Fruit fly (Drosophila melanogaster): ENCODE results near the gene Cpr67B.
A peak's percentile ranks its signal among the peaks of the same experiment; 100 is the strongest.

Gene Cpr67B

DNA sequence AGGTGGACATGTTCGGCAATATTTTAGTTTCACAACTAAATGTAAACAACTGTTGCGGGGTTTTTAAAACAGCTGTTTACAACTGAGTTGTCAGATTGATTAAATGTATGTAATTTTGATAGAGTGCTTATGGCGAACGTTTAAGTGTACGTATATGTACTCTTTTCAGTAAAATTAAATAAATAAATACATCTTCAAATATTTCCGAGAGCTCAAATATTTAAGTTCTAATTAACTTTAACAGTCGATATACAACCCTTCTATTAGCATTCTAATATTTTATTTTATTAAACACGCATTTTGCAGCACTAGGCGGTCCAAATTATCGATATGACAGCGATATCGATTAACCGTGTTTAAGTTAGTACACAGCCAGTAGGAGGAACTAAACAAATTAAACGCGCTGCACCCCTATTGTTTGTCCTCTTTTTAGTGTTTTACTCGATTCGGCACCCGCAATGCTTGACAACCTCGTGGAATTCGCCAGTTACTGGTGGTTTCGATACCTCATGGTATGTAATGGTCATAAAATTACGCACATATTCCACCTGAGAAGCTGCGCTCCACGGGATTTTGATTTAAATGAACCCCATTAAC, 47.0 kb downstream of the Cpr67B start, which contains the start of the genes CG3448 and ghi:
TSS of gene CG3448 (minus strand) at position 51 of the 597 bp plus-strand sequence.
TSS of gene ghi (plus strand) at position 355 of the 597 bp plus-strand sequence.
- no peak for TF ChIP-seq D1 (tag; optimal IDR thresholded peaks at IDR 0.05)
- TF ChIP-seq CG9948 (tag; optimal IDR thresholded peaks at IDR 0.05) = peak; percentile 44
- no peak for TF ChIP-seq CG13204 (GFP tag; optimal IDR thresholded peaks at IDR 0.05)
- peak; percentile 51 for TF ChIP-seq Ets98B (GFP tag; IDR thresholded peaks at IDR 0.05)
- TF ChIP-seq Snoo (tag; optimal IDR thresholded peaks at IDR 0.05) = peak; percentile 46
- no peak for TF ChIP-seq EcR (GFP tag; optimal IDR thresholded peaks at IDR 0.05)
- TF ChIP-seq Pif1A (GFP tag; optimal IDR thresholded peaks at IDR 0.05) = peak; percentile 62
- TF ChIP-seq CG8301 (tag; optimal IDR thresholded peaks at IDR 0.05) = peak; percentile 45
- TF ChIP-seq CG8159 (tag; optimal IDR thresholded peaks at IDR 0.05) = peak; percentile 67
- TF ChIP-seq Pif1B (GFP tag; optimal IDR thresholded peaks at IDR 0.05) = peak; percentile 50
- peak; percentile 51; the same call in 1 of the 2 replicates for TF ChIP-seq CG32121 (GFP tag; IDR thresholded peaks at IDR 0.05)
- TF ChIP-seq gl (tag; optimal IDR thresholded peaks at IDR 0.05) = peak; percentile 22
- TF ChIP-seq CG12605 (GFP tag; IDR thresholded peaks at IDR 0.05) = no peak
- TF ChIP-seq CG17806 (tag; optimal IDR thresholded peaks at IDR 0.05) = peak; percentile 52
- no peak for TF ChIP-seq CG10348 (GFP tag; IDR thresholded peaks at IDR 0.05)
- no peak for TF ChIP-seq fd96Ca (GFP tag; IDR thresholded peaks at IDR 0.05)
- peak; percentile 20 for TF ChIP-seq CG15710 (tag; optimal IDR thresholded peaks at IDR 0.05)
- no peak for TF ChIP-seq CG14655 (GFP tag; optimal IDR thresholded peaks at IDR 0.05)
- TF ChIP-seq rn (GFP tag; IDR thresholded peaks at IDR 0.05) = 0 out of 2 replicates have a peak, but pooled peaks have one; percentile 11
- TF ChIP-seq CG4496 (GFP tag; IDR thresholded peaks at IDR 0.05) = peak; percentile 68; the same call in 2 of the 3 replicates
- TF ChIP-seq CG34367 (tag; optimal IDR thresholded peaks at IDR 0.05) = no peak

DNA sequence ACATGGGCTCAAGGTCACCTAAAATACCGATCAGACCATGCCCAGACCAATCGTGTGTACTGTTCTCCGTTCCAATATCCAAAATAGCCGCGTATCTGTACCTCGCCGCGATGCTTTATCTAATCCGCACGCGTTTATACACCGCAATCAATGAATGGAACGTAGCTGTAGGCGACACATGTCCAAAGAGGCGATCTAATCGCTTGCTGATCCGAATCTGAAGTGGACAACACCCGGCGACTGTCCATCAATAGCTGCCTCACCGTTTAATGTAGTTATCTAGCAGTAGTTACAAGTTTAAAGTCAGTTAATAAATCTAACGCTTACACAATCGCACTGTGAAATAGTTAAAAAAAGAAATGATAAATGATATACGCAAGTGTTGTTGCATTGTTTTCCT, 47.8 kb downstream of the Cpr67B start:
- TF ChIP-seq CG4496 (GFP tag; IDR thresholded peaks at IDR 0.05) (0 out of 3 replicates have a peak, but pooled peaks have one; percentile 6), CG17806 (tag; optimal IDR thresholded peaks at IDR 0.05) (no peak)

Measured in whole organism, pupa.